Fruit fly (Drosophila melanogaster) whole organism: ENCODE data around the gene CG9150.
A peak's percentile ranks its signal among the peaks of the same experiment; 100 is the strongest.

ENCODE experiments used
- CG8478 ChIP-seq: fragments of >200 bp; optimal IDR thresholded peaks from 2 replicates; lab custom pipeline; 2018; ENCODE audit warnings: inconsistent platforms
- Dll ChIP-seq: fragments of >200 bp; optimal IDR thresholded peaks from 2 replicates; lab custom pipeline; 2017
- EcR ChIP-seq, 2 experiments: fragments of >200 bp; optimal IDR thresholded peaks; 2 replicates each; lab custom pipeline; 2017; ENCODE audit warnings: missing biosample characterization in 2 of 2, missing genetic modification characterization in 2 of 2, missing genetic modification reagents in 2 of 2
- pan ChIP-seq: fragments of >200 bp; optimal IDR thresholded peaks from 2 replicates; lab custom pipeline; 2017
- psq ChIP-seq: fragments of >200 bp; optimal IDR thresholded peaks from 2 replicates; lab custom pipeline; 2017
- usp ChIP-seq: fragments of >200 bp; optimal IDR thresholded peaks from 2 replicates; lab custom pipeline; 2017; ENCODE audit warnings: missing biosample characterization, missing genetic modification characterization, mixed read lengths

The CG9150 gene

dm6 chr2L:6076829-6077364 lies 8.5 kb upstream of the CG9150 start:
- TF ChIP-seq psq: no peak
- TF ChIP-seq EcR (GFP tag; optimal IDR thresholded peaks at IDR 0.05; lab: Kevin White, UChicago): peak in 1 of 2 experiments; percentile 16
- TF ChIP-seq Dll (lab: Kevin White, UChicago): no peak

dm6 chr2L:6076143-6076542 lies 7.7 kb upstream of the CG9150 start:
- TF ChIP-seq CG8478 (lab: Kevin White, UChicago): no peak
- no peak for TF ChIP-seq psq
- TF ChIP-seq EcR (GFP tag; optimal IDR thresholded peaks at IDR 0.05; lab: Kevin White, UChicago): no peak
- TF ChIP-seq pan (lab: Kevin White, UChicago): no peak
- TF ChIP-seq usp: no peak
- TF ChIP-seq Dll (lab: Kevin White, UChicago): no peak

dm6 chr2L:6075345-6075744 lies 7.0 kb upstream of the CG9150 start:
- TF ChIP-seq psq (no peak), CG8478 (lab: Kevin White, UChicago) (no peak), Dll (lab: Kevin White, UChicago) (no peak), EcR (GFP tag; optimal IDR thresholded peaks at IDR 0.05; lab: Kevin White, UChicago) (no peak)

dm6 chr2L:6074314-6074713 lies 5.9 kb upstream of the CG9150 start:
- TF ChIP-seq usp (no peak), pan (lab: Kevin White, UChicago) (no peak), Dll (lab: Kevin White, UChicago) (no peak)

dm6 chr2L:6073894-6074293 lies 5.5 kb upstream of the CG9150 start:
- TF ChIP-seq Dll (lab: Kevin White, UChicago): no peak
- no peak for TF ChIP-seq psq
- no peak for TF ChIP-seq CG8478 (lab: Kevin White, UChicago)
- TF ChIP-seq pan (lab: Kevin White, UChicago): no peak
- TF ChIP-seq usp: no peak
- no peak for TF ChIP-seq EcR (GFP tag; optimal IDR thresholded peaks at IDR 0.05; lab: Kevin White, UChicago)

dm6 chr2L:6072124-6072523 lies 3.7 kb upstream of the CG9150 start:
- TF ChIP-seq CG8478 (lab: Kevin White, UChicago) (no peak), psq (no peak), Dll (lab: Kevin White, UChicago) (no peak), pan (lab: Kevin White, UChicago) (no peak), usp (no peak), EcR (GFP tag; optimal IDR thresholded peaks at IDR 0.05; lab: Kevin White, UChicago) (no peak)

dm6 chr2L:6070656-6071231 lies 2.4 kb upstream of the CG9150 start, which contains the start of the genes CG9154 and Kr-h2:
CG9154 (minus strand) TSS chr2L:6070686.
Kr-h2 (plus strand) TSS chr2L:6070990.
- no peak for TF ChIP-seq pan (lab: Kevin White, UChicago)
- no peak for TF ChIP-seq CG8478 (lab: Kevin White, UChicago)
- TF ChIP-seq usp: no peak
- TF ChIP-seq EcR (GFP tag; optimal IDR thresholded peaks at IDR 0.05; lab: Kevin White, UChicago): no peak
- TF ChIP-seq Dll (lab: Kevin White, UChicago): no peak
- TF ChIP-seq psq: no peak

dm6 chr2L:6065823-6066222 lies 2.6 kb downstream of the CG9150 start, which contains the start of the genes Fbw5 and CG9147:
Fbw5 (minus strand) TSS chr2L:6065953.
CG9147 (plus strand) TSS chr2L:6065997.
- TF ChIP-seq Dll (lab: Kevin White, UChicago): no peak
- peak; percentile 97 for TF ChIP-seq pan (lab: Kevin White, UChicago)

dm6 chr2L:6062382-6063082 lies 5.9 kb downstream of the CG9150 start, which contains the start of the genes ND-51 and CG13994:
ND-51 (minus strand) TSS chr2L:6062757.
CG13994 (plus strand) TSS chr2L:6062989.
- no peak for TF ChIP-seq psq
- TF ChIP-seq pan (lab: Kevin White, UChicago): no peak
- TF ChIP-seq CG8478 (lab: Kevin White, UChicago): no peak
- no peak for TF ChIP-seq usp

dm6 chr2L:6060210-6060609 lies 8.2 kb downstream of the CG9150 start, which contains the start of gene CG34180:
CG34180 (plus strand) TSS chr2L:6060510.
- TF ChIP-seq Dll (lab: Kevin White, UChicago) (no peak), CG8478 (lab: Kevin White, UChicago) (no peak), psq (no peak), usp (no peak), EcR (GFP tag; optimal IDR thresholded peaks at IDR 0.05; lab: Kevin White, UChicago) (no peak), pan (lab: Kevin White, UChicago) (no peak)

- TF ChIP-seq CG8478 (lab: Kevin White, UChicago) (no peak), EcR (GFP tag; optimal IDR thresholded peaks at IDR 0.05; lab: Kevin White, UChicago) (no peak)
Observed at dm6 chr2L:6053874-6054469, 14.4 kb downstream of the CG9150 start, which contains the start of gene CG13995. CG13995 (plus strand) TSS chr2L:6054302.

dm6 chr2L:6051212-6051621 lies 17.2 kb downstream of the CG9150 start:
- TF ChIP-seq EcR (GFP tag; optimal IDR thresholded peaks at IDR 0.05; lab: Kevin White, UChicago) (no peak), CG8478 (lab: Kevin White, UChicago) (no peak), Dll (lab: Kevin White, UChicago) (no peak), psq (no peak), pan (lab: Kevin White, UChicago) (no peak), usp (no peak)
